Worm (Caenorhabditis elegans): ENCODE measurements around the gene C47E12.9.

ce11 chrIV:9953333-9953732 is 21.2 kb upstream of the C47E12.9 start, which contains the start of gene gon-1:
- no peak for TF ChIP-seq tbx-37 (GFP tag; conservative IDR thresholded peaks at IDR 0.05)
- no peak for TF ChIP-seq F13C5.2 (tag; optimal IDR thresholded peaks at IDR 0.05)
- no peak for TF ChIP-seq ama-1 (optimal IDR thresholded peaks at IDR 0.05)
- no peak for TF ChIP-seq ets-7 (tag; optimal IDR thresholded peaks at IDR 0.05)
- TF ChIP-seq hmg-4 (GFP tag; optimal IDR thresholded peaks at IDR 0.05): no peak
- TF ChIP-seq aly-1 (tag; optimal IDR thresholded peaks at IDR 0.05): no peak
- no peak for TF ChIP-seq ceh-36 (tag; optimal IDR thresholded peaks at IDR 0.05)
